Worm (Caenorhabditis elegans): ENCODE measurements around the gene fbxa-137.

- TF ChIP-seq ama-1 (optimal IDR thresholded peaks at IDR 0.05) (no peak), hmg-11 (tag; optimal IDR thresholded peaks at IDR 0.05) (no peak), eor-1 (tag; optimal IDR thresholded peaks at IDR 0.05) (no peak), mdl-1 (tag; optimal IDR thresholded peaks at IDR 0.05) (no peak), nhr-77 (tag; optimal IDR thresholded peaks at IDR 0.05) (no peak), skn-1 (tag; optimal IDR thresholded peaks at IDR 0.05) (no peak), nhr-12 (tag; optimal IDR thresholded peaks at IDR 0.05) (no peak), daf-12 (tag; optimal IDR thresholded peaks at IDR 0.05) (no peak), nhr-76 (tag; optimal IDR thresholded peaks at IDR 0.05) (no peak), nhr-28 (tag; optimal IDR thresholded peaks at IDR 0.05) (no peak), sea-2 (GFP tag; optimal IDR thresholded peaks at IDR 0.05) (no peak), nhr-237 (tag; optimal IDR thresholded peaks at IDR 0.05) (no peak), unc-62 (GFP tag; optimal IDR thresholded peaks at IDR 0.05) (no peak)
These were observed 11.7 kb downstream of the fbxa-137 start, which contains the start of gene nhr-225 for ce11 chrV:2290329-2290728.
